Worm (Caenorhabditis elegans): ENCODE measurements around the gene gst-6.

- TF ChIP-seq T22C8.4 (GFP tag; IDR thresholded peaks at IDR 0.05) (no peak), tab-1 (GFP tag; IDR thresholded peaks at IDR 0.05) (no peak), flt-1 (GFP tag; IDR thresholded peaks at IDR 0.05) (no peak)
These were observed 45.6 kb downstream of the gst-6 start, which contains the start of gene aagr-2 for ce11 chrII:4925198-4925764.

Data from whole organism, midembryonic.